Fruit fly (Drosophila melanogaster) whole organism, embryonic: ENCODE measurements around the gene Cyp303a1.

Source experiments
- BEAF-32 ChIP-seq: fragments of 200-800 bp; sonication (Bioruptor generic); optimal IDR thresholded peaks from 3 replicates; lab custom pipeline; 2017; ENCODE audit warnings: missing biosample characterization, missing genetic modification characterization, mild to moderate bottlenecking, moderate library complexity, missing genetic modification reagents
- Bgb ChIP-seq: fragments of 200-800 bp; sonication (Bioruptor generic); IDR thresholded peaks from 2 replicates; pipeline ENCODE4 v1.3.6; 2022; ENCODE audit warnings: missing biosample characterization, missing genetic modification characterization; ENCODE audit not compliant: partially characterized antibody
- Blimp-1 ChIP-seq: fragments of 200-800 bp; sonication (Bioruptor generic); optimal IDR thresholded peaks from 3 replicates; lab custom pipeline; 2018; ENCODE audit warnings: missing biosample characterization, missing genetic modification characterization, mild to moderate bottlenecking, moderate library complexity, missing genetic modification reagents
- CG10654 ChIP-seq: fragments of 200-800 bp; sonication (Bioruptor generic); optimal IDR thresholded peaks from 2 replicates; lab custom pipeline; 2016; ENCODE audit warnings: missing biosample characterization, missing genetic modification characterization
- CG12659 ChIP-seq: fragments of 200-800 bp; sonication (Bioruptor generic); optimal IDR thresholded peaks from 3 replicates; lab custom pipeline; 2017; ENCODE audit warnings: mild to moderate bottlenecking, missing biosample characterization, missing genetic modification reagents, missing genetic modification characterization
- CG12769 ChIP-seq: fragments of 200-800 bp; sonication (Bioruptor generic); optimal IDR thresholded peaks from 2 replicates; lab custom pipeline; 2019; ENCODE audit warnings: missing biosample characterization, mild to moderate bottlenecking, missing genetic modification characterization, moderate library complexity
- CG14050 ChIP-seq: fragments of 200-800 bp; sonication (Bioruptor generic); IDR thresholded peaks from 3 replicates; pipeline ENCODE4 v1.3.6; 2022; ENCODE audit warnings: missing biosample characterization, missing genetic modification characterization
- CG15601 ChIP-seq: fragments of 200-800 bp; sonication (Bioruptor generic); optimal IDR thresholded peaks from 3 replicates; lab custom pipeline; 2019; ENCODE audit warnings: missing biosample characterization, mild to moderate bottlenecking, missing genetic modification characterization, moderate library complexity
- CG16815 ChIP-seq: fragments of 200-800 bp; sonication (Bioruptor generic); optimal IDR thresholded peaks from 3 replicates; lab custom pipeline; 2017; ENCODE audit warnings: missing biosample characterization, mild to moderate bottlenecking, missing genetic modification characterization
- CG17186 ChIP-seq: fragments of 200-800 bp; sonication (Bioruptor generic); optimal IDR thresholded peaks from 3 replicates; lab custom pipeline; 2017; ENCODE audit warnings: missing biosample characterization, missing genetic modification reagents, missing genetic modification characterization
- CG18262 ChIP-seq: fragments of 200-800 bp; optimal IDR thresholded peaks from 3 replicates; lab custom pipeline; 2019; ENCODE audit warnings: missing biosample characterization, mild to moderate bottlenecking, missing genetic modification characterization, moderate library complexity
- CG2875 ChIP-seq: fragments of 200-800 bp; sonication (Bioruptor generic); optimal IDR thresholded peaks from 2 replicates; lab custom pipeline; 2017; ENCODE audit warnings: missing biosample characterization, mild to moderate bottlenecking, missing genetic modification characterization, missing genetic modification reagents
- CG33557 ChIP-seq: fragments of 200-800 bp; sonication (Bioruptor generic); optimal IDR thresholded peaks from 2 replicates; lab custom pipeline; 2019; ENCODE audit warnings: missing biosample characterization, mild to moderate bottlenecking, missing genetic modification characterization, moderate library complexity
- CG42726 ChIP-seq: fragments of 200-800 bp; sonication (Bioruptor generic); IDR thresholded peaks from 2 replicates; pipeline ENCODE4 v1.3.6; 2022; ENCODE audit warnings: missing biosample characterization, missing genetic modification characterization; ENCODE audit not compliant: partially characterized antibody
- CG4424 ChIP-seq: fragments of 200-800 bp; sonication (Bioruptor generic); optimal IDR thresholded peaks from 3 replicates; lab custom pipeline; 2016; ENCODE audit warnings: missing biosample characterization, missing genetic modification characterization
- CG7839 ChIP-seq: fragments of 200-800 bp; sonication (Bioruptor generic); optimal IDR thresholded peaks from 3 replicates; lab custom pipeline; 2018; ENCODE audit warnings: missing biosample characterization, mild to moderate bottlenecking, missing genetic modification characterization, moderate library complexity
- CG7987 ChIP-seq: fragments of 200-800 bp; sonication (Bioruptor generic); optimal IDR thresholded peaks from 2 replicates; lab custom pipeline; 2018; ENCODE audit warnings: missing biosample characterization, mild to moderate bottlenecking, missing genetic modification characterization, moderate library complexity
- CG8388 ChIP-seq: fragments of 200-800 bp; sonication (Bioruptor generic); optimal IDR thresholded peaks from 2 replicates; lab custom pipeline; 2019; ENCODE audit warnings: missing biosample characterization, mild to moderate bottlenecking, missing genetic modification characterization, moderate library complexity
- CG8765 ChIP-seq: fragments of 200-800 bp; sonication (Bioruptor generic); IDR thresholded peaks from 2 replicates; pipeline ENCODE4 v1.3.6; 2022; ENCODE audit warnings: missing biosample characterization, missing genetic modification characterization
- D19A ChIP-seq: fragments of 200-800 bp; optimal IDR thresholded peaks from 3 replicates; lab custom pipeline; 2019; ENCODE audit warnings: missing biosample characterization, mild to moderate bottlenecking, missing genetic modification characterization, moderate library complexity
- Dip2 ChIP-seq: fragments of 200-800 bp; sonication (Bioruptor generic); IDR thresholded peaks from 2 replicates; pipeline ENCODE4 v1.3.6; 2022; ENCODE audit warnings: missing biosample characterization, missing genetic modification characterization
- Dip3 ChIP-seq: fragments of 200-800 bp; sonication (Bioruptor generic); optimal IDR thresholded peaks from 3 replicates; lab custom pipeline; 2016; ENCODE audit warnings: missing biosample characterization, missing genetic modification characterization
- ERR ChIP-seq: fragments of 200-800 bp; sonication (Bioruptor generic); optimal IDR thresholded peaks from 2 replicates; lab custom pipeline; 2016; ENCODE audit warnings: missing biosample characterization, missing genetic modification characterization
- H15 ChIP-seq: fragments of 200-800 bp; sonication (Bioruptor generic); IDR thresholded peaks from 3 replicates; pipeline ENCODE4 v1.3.6; 2022; ENCODE audit warnings: missing biosample characterization, missing genetic modification characterization
- Hmx ChIP-seq: fragments of 200-800 bp; sonication (Bioruptor generic); optimal IDR thresholded peaks from 2 replicates; lab custom pipeline; 2016; ENCODE audit warnings: missing biosample characterization, missing genetic modification characterization
- Jarid2 ChIP-seq: fragments of 200-800 bp; sonication (Bioruptor generic); optimal IDR thresholded peaks from 3 replicates; lab custom pipeline; 2017; ENCODE audit warnings: mild to moderate bottlenecking, missing biosample characterization, missing genetic modification reagents, missing genetic modification characterization
- Mes4 ChIP-seq: fragments of 200-800 bp; sonication (Bioruptor generic); optimal IDR thresholded peaks from 2 replicates; lab custom pipeline; 2016; ENCODE audit warnings: missing biosample characterization, missing genetic modification characterization
- Neu2 ChIP-seq: fragments of 200-800 bp; sonication (Bioruptor generic); optimal IDR thresholded peaks from 3 replicates; lab custom pipeline; 2016; ENCODE audit warnings: missing biosample characterization, missing genetic modification characterization, borderline replicate concordance
- Sox102F ChIP-seq: fragments of 200-800 bp; sonication (Bioruptor generic); optimal IDR thresholded peaks from 2 replicates; lab custom pipeline; 2018; ENCODE audit warnings: missing biosample characterization, mild to moderate bottlenecking, missing genetic modification characterization, moderate library complexity
- Usf ChIP-seq: fragments of 200-800 bp; sonication (Bioruptor generic); optimal IDR thresholded peaks from 2 replicates; lab custom pipeline; 2017; ENCODE audit warnings: missing genotype, missing biosample characterization, missing genetic modification characterization
- Xrp1 ChIP-seq: fragments of 200-800 bp; sonication (Bioruptor generic); IDR thresholded peaks from 2 replicates; pipeline ENCODE4 v1.3.6; 2022; ENCODE audit warnings: missing biosample characterization, missing genetic modification characterization
- ase ChIP-seq: fragments of 200-800 bp; sonication (Bioruptor generic); IDR thresholded peaks from 3 replicates; pipeline ENCODE4 v1.3.6; 2022; ENCODE audit warnings: missing biosample characterization, missing genetic modification characterization
- az2 ChIP-seq: fragments of 200-800 bp; sonication (Bioruptor generic); optimal IDR thresholded peaks from 3 replicates; lab custom pipeline; 2016; ENCODE audit warnings: missing biosample characterization, missing genetic modification characterization
- bsh ChIP-seq, 2 experiments: fragments of 200-800 bp; sonication (Bioruptor generic); optimal IDR thresholded peaks; 2 replicates each; lab custom pipeline; 2017 to 2018; ENCODE audit warnings: mild to moderate bottlenecking in 2 of 2, missing biosample characterization in 2 of 2, missing genetic modification characterization in 2 of 2, moderate library complexity in 1 of 2
- fu2 ChIP-seq: fragments of 200-800 bp; sonication (Bioruptor generic); optimal IDR thresholded peaks from 2 replicates; lab custom pipeline; 2016; ENCODE audit warnings: missing biosample characterization, missing genetic modification characterization
- gcm2 ChIP-seq: fragments of 200-800 bp; sonication (Bioruptor generic); optimal IDR thresholded peaks from 2 replicates; lab custom pipeline; 2016; ENCODE audit warnings: missing biosample characterization, missing genetic modification characterization
- gt ChIP-seq: fragments of 200-800 bp; sonication (Bioruptor generic); IDR thresholded peaks from 2 replicates; pipeline ENCODE4 v1.3.6; 2022; ENCODE audit warnings: missing biosample characterization, missing genetic modification characterization
- kni ChIP-seq: fragments of 200-800 bp; sonication (Bioruptor generic); optimal IDR thresholded peaks from 3 replicates; lab custom pipeline; 2017; ENCODE audit warnings: mild to moderate bottlenecking, missing biosample characterization, missing genetic modification reagents, missing genetic modification characterization
- lab ChIP-seq: fragments of 200-800 bp; sonication (Bioruptor generic); optimal IDR thresholded peaks from 3 replicates; lab custom pipeline; 2017; ENCODE audit warnings: missing biosample characterization, missing genetic modification characterization, mild to moderate bottlenecking, moderate library complexity, missing genetic modification reagents
- maf-S ChIP-seq: fragments of 200-800 bp; sonication (Bioruptor generic); optimal IDR thresholded peaks from 2 replicates; lab custom pipeline; 2016; ENCODE audit warnings: missing biosample characterization, missing genetic modification characterization
- onecut ChIP-seq: fragments of 200-800 bp; sonication (Bioruptor generic); IDR thresholded peaks from 2 replicates; pipeline ENCODE4 v1.3.6; 2022; ENCODE audit warnings: missing biosample characterization, missing genetic modification characterization
- phol ChIP-seq: fragments of 200-800 bp; sonication (Bioruptor generic); optimal IDR thresholded peaks from 3 replicates; lab custom pipeline; 2018; ENCODE audit warnings: missing biosample characterization, mild to moderate bottlenecking, missing genetic modification characterization, moderate library complexity
- run ChIP-seq: fragments of 200-800 bp; sonication (Bioruptor generic); optimal IDR thresholded peaks from 3 replicates; lab custom pipeline; 2018; ENCODE audit warnings: missing biosample characterization, mild to moderate bottlenecking, missing genetic modification characterization
- slbo ChIP-seq: fragments of 200-800 bp; sonication (Bioruptor generic); IDR thresholded peaks from 2 replicates; pipeline ENCODE4 v1.3.6; 2022; ENCODE audit warnings: missing biosample characterization, missing genetic modification characterization
- sna ChIP-seq: fragments of 200-800 bp; sonication (Bioruptor generic); IDR thresholded peaks from 2 replicates; pipeline ENCODE4 v1.3.6; 2022; ENCODE audit warnings: missing biosample characterization, missing genetic modification characterization; ENCODE audit not compliant: partially characterized antibody
- toy ChIP-seq: fragments of 200-800 bp; sonication (Bioruptor generic); IDR thresholded peaks from 2 replicates; pipeline ENCODE4 v1.3.6; 2022; ENCODE audit warnings: missing biosample characterization, missing genetic modification characterization
- vfl ChIP-seq: fragments of 200-800 bp; sonication (Bioruptor generic); optimal IDR thresholded peaks from 2 replicates; lab custom pipeline; 2016; ENCODE audit warnings: missing biosample characterization, missing genetic modification characterization
- z ChIP-seq: fragments of 200-800 bp; sonication (Bioruptor generic); IDR thresholded peaks from 3 replicates; pipeline ENCODE4 v1.3.6; 2022; ENCODE audit warnings: missing biosample characterization, missing genetic modification characterization

Cyp303a1 gene

dm6 chr2L:16325515-16326257 is 31.7 kb downstream of the Cyp303a1 start, which contains the start of gene cact (continued):
- TF ChIP-seq Sox102F (GFP tag; lab: Kevin White, UChicago) (peak; percentile 95), CG8388 (GFP tag; lab: Kevin White, UChicago) (peak; percentile 93), CG17186 (GFP tag; lab: Kevin White, UChicago) (peak; percentile 73), ERR (GFP tag; lab: Kevin White, UChicago) (peak; percentile 90), Bgb (peak; percentile 36; the same call in 1 of the 2 replicates), onecut (GFP tag; lab: Robert Waterston, UW) (peak; percentile 66), toy (no peak), fu2 (GFP tag; lab: Kevin White, UChicago) (peak; percentile 94), kni (GFP tag; lab: Kevin White, UChicago) (peak; percentile 45), sna (GFP tag; lab: Robert Waterston, UW) (peak; percentile 73; the same call in 1 of the 2 replicates), Mes4 (peak; percentile 89), Usf (GFP tag; lab: Kevin White, UChicago) (peak; percentile 80), Neu2 (GFP tag; lab: Kevin White, UChicago) (peak; percentile 60), lab (peak; percentile 95), CG18262 (tag; lab: Kevin White, UChicago) (peak; percentile 94), maf-S (GFP tag; lab: Kevin White, UChicago) (peak; percentile 90), Dip2 (no peak), CG8765 (GFP tag; lab: Robert Waterston, UW) (peak; percentile 83), slbo (GFP tag; lab: Robert Waterston, UW) (peak; percentile 92), CG16815 (GFP tag; lab: Kevin White, UChicago) (peak; percentile 88), Hmx (GFP tag; lab: Kevin White, UChicago) (peak; percentile 88), CG33557 (peak; percentile 79), CG12769 (tag; lab: Kevin White, UChicago) (peak; percentile 40), Blimp-1 (GFP tag; lab: Kevin White, UChicago) (peak; percentile 89), Dip3 (GFP tag; lab: Kevin White, UChicago) (peak; percentile 94), CG42726 (GFP tag; lab: Robert Waterston, UW) (peak; percentile 45; the same call in 1 of the 2 replicates), z (GFP tag; lab: Robert Waterston, UW) (0 out of 3 replicates have a peak, but pooled peaks have one; percentile 14), az2 (GFP tag; lab: Kevin White, UChicago) (peak; percentile 95), CG4424 (GFP tag; lab: Kevin White, UChicago) (peak; percentile 92), run (tag; lab: Kevin White, UChicago) (peak; percentile 89), H15 (peak; percentile 88; the same call in 2 of the 3 replicates), Jarid2 (peak; percentile 82), vfl (GFP tag; lab: Kevin White, UChicago) (peak; percentile 93), CG15601 (tag; lab: Kevin White, UChicago) (peak; percentile 90), BEAF-32 (GFP tag; lab: Kevin White, UChicago) (peak; percentile 70), D19A (tag; lab: Kevin White, UChicago) (peak; percentile 88), CG7987 (GFP tag; lab: Kevin White, UChicago) (peak; percentile 62), phol (tag; lab: Kevin White, UChicago) (peak; percentile 95), gcm2 (GFP tag; lab: Kevin White, UChicago) (peak; percentile 76), ase (GFP tag; lab: Robert Waterston, UW) (peak; percentile 89), CG2875 (GFP tag; lab: Kevin White, UChicago) (peak; percentile 76), bsh (GFP tag; optimal IDR thresholded peaks at IDR 0.05; lab: Kevin White, UChicago) (peak; percentile 41 to 94), gt (peak; percentile 71; the same call in 1 of the 2 replicates), CG7839 (peak; percentile 92), Xrp1 (GFP tag; lab: Robert Waterston, UW) (peak; percentile 95), CG14050 (peak; percentile 86), CG10654 (GFP tag; lab: Kevin White, UChicago) (peak; percentile 86), CG12659 (GFP tag; lab: Kevin White, UChicago) (peak; percentile 95)
